Fruit fly (Drosophila melanogaster): ENCODE results near the gene Atac2.

dm6 chr2L:18590942-18591257 is 21.1 kb downstream of the Atac2 start:
- TF ChIP-seq lola (GFP tag; optimal IDR thresholded peaks at IDR 0.05), result no peak
- TF ChIP-seq CrebA (GFP tag; optimal IDR thresholded peaks at IDR 0.05; ENCODE audit: borderline replicate concordance), result no peak
- TF ChIP-seq HLH106 (tag; optimal IDR thresholded peaks at IDR 0.05), result no peak
- TF ChIP-seq Dfd (GFP tag; optimal IDR thresholded peaks at IDR 0.05), result no peak
- no peak for TF ChIP-seq Hr83 (GFP tag; optimal IDR thresholded peaks at IDR 0.05; ENCODE audit: poor library complexity, severe bottlenecking)
- no peak for TF ChIP-seq dl (GFP tag; optimal IDR thresholded peaks at IDR 0.05; ENCODE audit: insufficient read depth in 1 of 2, partially characterized antibody in 2 of 2)
- TF ChIP-seq usp (GFP tag; optimal IDR thresholded peaks at IDR 0.05), result no peak
- no peak for TF ChIP-seq Jra (GFP tag; optimal IDR thresholded peaks at IDR 0.05)
- TF ChIP-seq fru (GFP tag; optimal IDR thresholded peaks at IDR 0.05), result no peak
- TF ChIP-seq GATAd (GFP tag; optimal IDR thresholded peaks at IDR 0.05), result no peak
- TF ChIP-seq Myc (optimal IDR thresholded peaks at IDR 0.05), result no peak
- TF ChIP-seq psq (GFP tag; optimal IDR thresholded peaks at IDR 0.05), result no peak

Data from whole organism, wandering third instar larva.